Worm (Caenorhabditis elegans): ENCODE results near the gene F45D3.1.

Gene F45D3.1

ce11 chrV:12537505-12537904, 10.6 kb downstream of the F45D3.1 start:
- no peak for TF ChIP-seq athp-1 (tag; optimal IDR thresholded peaks at IDR 0.05)
- no peak for TF ChIP-seq Y95B8A.8 (GFP tag; IDR thresholded peaks at IDR 0.05)

- TF ChIP-seq tbx-9 (tag; optimal IDR thresholded peaks at IDR 0.05; ENCODE audit: borderline replicate concordance) = no peak
- no peak for TF ChIP-seq egrh-3 (GFP tag; IDR thresholded peaks at IDR 0.05)
- no peak for TF ChIP-seq hrde-1 (tag; optimal IDR thresholded peaks at IDR 0.05; ENCODE audit: borderline replicate concordance)
- no peak for TF ChIP-seq ztf-25 (GFP tag; IDR thresholded peaks at IDR 0.05)
- no peak for TF ChIP-seq C17E4.6 (GFP tag; IDR thresholded peaks at IDR 0.05)
- TF ChIP-seq repo-1 (tag; optimal IDR thresholded peaks at IDR 0.05) = no peak
- no peak for TF ChIP-seq snpc-3.4 (tag; optimal IDR thresholded peaks at IDR 0.05)
- TF ChIP-seq gei-17 (GFP tag; optimal IDR thresholded peaks at IDR 0.05) = no peak
- no peak for TF ChIP-seq dox-1 (GFP tag; IDR thresholded peaks at IDR 0.05)
- no peak for TF ChIP-seq lsl-1 (GFP tag; optimal IDR thresholded peaks at IDR 0.05)
- no peak for TF ChIP-seq ztf-3 (GFP tag; optimal IDR thresholded peaks at IDR 0.05)
- no peak for TF ChIP-seq hmg-1.2 (GFP tag; IDR thresholded peaks at IDR 0.05)
Observed at ce11 chrV:12538984-12539852, 12.4 kb downstream of the F45D3.1 start.

DNA sequence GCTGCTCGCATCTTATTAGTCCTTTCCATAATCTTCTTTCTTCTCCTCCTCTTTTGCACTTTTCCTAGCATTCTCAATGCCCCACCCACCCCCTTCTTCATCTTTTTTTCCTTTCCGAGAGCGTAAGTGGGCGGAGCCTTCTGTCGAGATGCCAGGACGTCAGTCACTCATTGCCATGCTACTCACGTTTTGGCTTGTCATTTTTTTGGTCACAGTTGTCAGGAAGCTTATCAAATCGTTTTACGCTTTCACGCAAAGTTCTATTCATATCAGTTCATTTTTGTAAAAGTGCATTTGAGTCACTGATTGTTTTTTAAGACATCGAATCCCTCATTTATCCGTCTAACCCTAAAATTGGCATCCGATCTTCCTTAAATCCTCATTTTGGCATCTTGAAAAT, 13.2 kb downstream of the F45D3.1 start:
- TF ChIP-seq ZK185.1 (tag; optimal IDR thresholded peaks at IDR 0.05; ENCODE audit: poor library complexity, severe bottlenecking) (peak; percentile 13), nhr-80 (tag; optimal IDR thresholded peaks at IDR 0.05) (peak; percentile 23), pbrm-1 (GFP tag; IDR thresholded peaks at IDR 0.05) (no peak)

ce11 chrV:12540739-12541138, 13.9 kb downstream of the F45D3.1 start, which contains the start of gene F45D3.2:
Gene F45D3.2 (plus strand): TSS chrV:12541039.
- no peak for TF ChIP-seq ets-4 (GFP tag; optimal IDR thresholded peaks at IDR 0.05)
- no peak for TF ChIP-seq ceh-91 (GFP tag; IDR thresholded peaks at IDR 0.05)
- no peak for TF ChIP-seq bed-2 (GFP tag; IDR thresholded peaks at IDR 0.05)
- TF ChIP-seq F49E8.2 (tag; optimal IDR thresholded peaks at IDR 0.05; ENCODE audit: insufficient read depth) = no peak
- no peak for TF ChIP-seq attf-5 (GFP tag; optimal IDR thresholded peaks at IDR 0.05)
- TF ChIP-seq F39B2.1 (GFP tag; IDR thresholded peaks at IDR 0.05) = no peak
- TF ChIP-seq nhr-80 (tag; optimal IDR thresholded peaks at IDR 0.05) = no peak
- no peak for TF ChIP-seq ZK185.1 (tag; optimal IDR thresholded peaks at IDR 0.05; ENCODE audit: poor library complexity, severe bottlenecking)
- TF ChIP-seq egl-18 (GFP tag; IDR thresholded peaks at IDR 0.05) = no peak
- TF ChIP-seq ceh-40 (GFP tag; IDR thresholded peaks at IDR 0.05) = no peak

- TF ChIP-seq rcor-1 (GFP tag; IDR thresholded peaks at IDR 0.05) (no peak), lin-26 (GFP tag; IDR thresholded peaks at IDR 0.05) (no peak), rpc-1 (optimal IDR thresholded peaks at IDR 0.05) (no peak), rpc-1 (tag; optimal IDR thresholded peaks at IDR 0.05) (no peak)
Observed at ce11 chrV:12541207-12541606, 14.3 kb downstream of the F45D3.1 start.

Measured in whole organism, young adult.